Fruit fly (Drosophila melanogaster) whole organism, wandering third instar larva: ENCODE data around the gene CG11373.

Experiments
- Abd-B ChIP-seq: fragments of >200 bp; optimal IDR thresholded peaks from 2 replicates; lab custom pipeline; 2017; ENCODE audit warnings: missing biosample characterization, missing genetic modification characterization
- CG32264 ChIP-seq: fragments of 200-800 bp; sonication (Bioruptor generic); optimal IDR thresholded peaks from 2 replicates; lab custom pipeline; 2016; ENCODE audit warnings: missing biosample characterization, missing genetic modification characterization
- CrebA ChIP-seq: fragments of 200-800 bp; sonication (Bioruptor generic); optimal IDR thresholded peaks from 2 replicates; lab custom pipeline; 2016; ENCODE audit warnings: missing biosample characterization, mild to moderate bottlenecking, missing genetic modification characterization, borderline replicate concordance
- Dfd ChIP-seq: fragments of >200 bp; optimal IDR thresholded peaks from 2 replicates; lab custom pipeline; 2017; ENCODE audit warnings: missing biosample characterization, missing genetic modification characterization
- Dif ChIP-seq: fragments of 200-275, 200-300 bp; sonication (Bioruptor generic); optimal IDR thresholded peaks from 2 replicates; lab custom pipeline; 2018; ENCODE audit warnings: missing biosample characterization, missing genetic modification characterization; ENCODE audit not compliant: partially characterized antibody
- GATAd ChIP-seq: sonication (Bioruptor generic); optimal IDR thresholded peaks from 2 replicates; lab custom pipeline; 2016; ENCODE audit warnings: missing biosample characterization, missing genetic modification characterization
- Hnf4 ChIP-seq: fragments of 200-800 bp; sonication (Bioruptor generic); optimal IDR thresholded peaks from 2 replicates; lab custom pipeline; 2016; ENCODE audit warnings: missing biosample characterization, mild to moderate bottlenecking, missing genetic modification characterization
- Hr78 ChIP-seq: fragments of >200 bp; optimal IDR thresholded peaks from 2 replicates; lab custom pipeline; 2017; ENCODE audit warnings: missing biosample characterization, missing genetic modification characterization
- Hr83 ChIP-seq: fragments of 200-300 bp; sonication (Bioruptor generic); optimal IDR thresholded peaks from 2 replicates; lab custom pipeline; 2016; ENCODE audit warnings: missing biosample characterization, mild to moderate bottlenecking, missing genetic modification characterization, moderate library complexity; ENCODE audit not compliant: poor library complexity, severe bottlenecking
- Jra ChIP-seq: sonication (Bioruptor generic); optimal IDR thresholded peaks from 2 replicates; lab custom pipeline; 2016; ENCODE audit warnings: missing biosample characterization, missing genetic modification characterization
- Mio ChIP-seq: sonication (Bioruptor generic); optimal IDR thresholded peaks from 2 replicates; lab custom pipeline; 2016; ENCODE audit warnings: missing biosample characterization, missing genetic modification characterization
- Myc ChIP-seq: fragments of >200 bp; optimal IDR thresholded peaks from 2 replicates; lab custom pipeline; 2017
- N ChIP-seq: fragments of >200 bp; optimal IDR thresholded peaks from 2 replicates; lab custom pipeline; 2018; ENCODE audit warnings: missing biosample characterization, missing external identifiers, missing genetic modification characterization
- OdsH ChIP-seq: fragments of 200-800 bp; sonication (Bioruptor generic); optimal IDR thresholded peaks from 2 replicates; lab custom pipeline; 2016; ENCODE audit warnings: missing biosample characterization, mild to moderate bottlenecking, missing genetic modification characterization
- Rel ChIP-seq, 2 experiments: fragments of 200-800 bp; sonication (Bioruptor generic) in 1 of 2; optimal IDR thresholded peaks; 2 replicates in 1 of 2; 3 replicates in 1 of 2; lab custom pipeline; 2016 to 2019; ENCODE audit warnings: mild to moderate bottlenecking in 2 of 2, missing biosample characterization in 2 of 2, missing genetic modification characterization in 2 of 2, moderate library complexity in 1 of 2
- Sp1 ChIP-seq: fragments of 200-800 bp; sonication (Bioruptor generic); optimal IDR thresholded peaks from 3 replicates; lab custom pipeline; 2019; ENCODE audit warnings: missing biosample characterization, mild to moderate bottlenecking, missing genetic modification characterization, moderate library complexity
- Vsx2 ChIP-seq: fragments of 200-300, 225-300 bp; sonication (Bioruptor generic); optimal IDR thresholded peaks from 2 replicates; lab custom pipeline; 2018; ENCODE audit warnings: missing biosample characterization, missing genetic modification characterization; ENCODE audit not compliant: partially characterized antibody
- br ChIP-seq: fragments of 200-800 bp; sonication (Bioruptor generic); optimal IDR thresholded peaks from 2 replicates; lab custom pipeline; 2016; ENCODE audit warnings: missing biosample characterization, missing genetic modification characterization
- brk ChIP-seq: fragments of 200-800 bp; sonication (Bioruptor generic); optimal IDR thresholded peaks from 2 replicates; lab custom pipeline; 2016; ENCODE audit warnings: missing biosample characterization, mild to moderate bottlenecking, missing genetic modification characterization
- dl ChIP-seq, 2 experiments: fragments of 175-275, 200-275 bp in 1 of 2; fragments of 200-275 bp in 1 of 2; sonication (Bioruptor generic); optimal IDR thresholded peaks; lab custom pipeline; 2018; ENCODE audit warnings: mild to moderate bottlenecking in 2 of 2, missing biosample characterization in 2 of 2, missing genetic modification characterization in 2 of 2, moderate library complexity in 2 of 2; ENCODE audit not compliant: partially characterized antibody in 2 of 2, insufficient read depth in 1 of 2
- dmrt93B ChIP-seq: fragments of 200-800 bp; sonication (Bioruptor generic); optimal IDR thresholded peaks from 2 replicates; lab custom pipeline; 2018; ENCODE audit warnings: missing biosample characterization, mild to moderate bottlenecking, missing genetic modification characterization
- dsf ChIP-seq: sonication (Bioruptor generic); optimal IDR thresholded peaks from 2 replicates; lab custom pipeline; 2016; ENCODE audit warnings: missing biosample characterization, missing genetic modification characterization, borderline replicate concordance
- ey ChIP-seq: fragments of 200-800 bp; sonication (Bioruptor generic); optimal IDR thresholded peaks from 2 replicates; lab custom pipeline; 2016; ENCODE audit warnings: missing biosample characterization, missing genetic modification characterization
- foxo ChIP-seq, 2 experiments: fragments of 200-800 bp; sonication (Bioruptor generic); optimal IDR thresholded peaks; 2 replicates in 1 of 2; 3 replicates in 1 of 2; lab custom pipeline; 2016 to 2017; ENCODE audit warnings: missing biosample characterization in 2 of 2, missing genetic modification characterization in 2 of 2
- fru ChIP-seq: fragments of 200-800 bp; sonication (Bioruptor generic); optimal IDR thresholded peaks from 3 replicates; lab custom pipeline; 2016; ENCODE audit warnings: missing biosample characterization, mild to moderate bottlenecking, missing genetic modification characterization
- h ChIP-seq: fragments of 200-800 bp; sonication (Bioruptor generic); optimal IDR thresholded peaks from 3 replicates; lab custom pipeline; 2016; ENCODE audit warnings: missing biosample characterization, mild to moderate bottlenecking, missing genetic modification characterization
- jim ChIP-seq: fragments of 175-275, 200-325 bp; sonication (Bioruptor generic); optimal IDR thresholded peaks from 2 replicates; lab custom pipeline; 2016; ENCODE audit warnings: missing biosample characterization, mild to moderate bottlenecking, missing genetic modification characterization
- pan ChIP-seq: fragments of >200 bp; optimal IDR thresholded peaks from 2 replicates; lab custom pipeline; 2017
- psq ChIP-seq: fragments of 200-800 bp; sonication (Bioruptor generic); optimal IDR thresholded peaks from 3 replicates; lab custom pipeline; 2017; ENCODE audit warnings: missing biosample characterization, mild to moderate bottlenecking, missing genetic modification characterization, moderate library complexity
- rgr ChIP-seq: fragments of 200-800 bp; sonication (Bioruptor generic); optimal IDR thresholded peaks from 3 replicates; lab custom pipeline; 2016; ENCODE audit warnings: missing biosample characterization, mild to moderate bottlenecking, missing genetic modification characterization
- sage ChIP-seq: fragments of 200-800 bp; sonication (Bioruptor generic); optimal IDR thresholded peaks from 2 replicates; lab custom pipeline; 2016; ENCODE audit warnings: missing biosample characterization, mild to moderate bottlenecking, missing genetic modification characterization
- sv ChIP-seq: fragments of 200-800 bp; sonication (Bioruptor generic); optimal IDR thresholded peaks from 3 replicates; lab custom pipeline; 2016; ENCODE audit warnings: missing biosample characterization, missing genetic modification characterization
- tai ChIP-seq: sonication (Bioruptor generic); optimal IDR thresholded peaks from 2 replicates; lab custom pipeline; 2016; ENCODE audit warnings: missing biosample characterization, missing genetic modification characterization
- usp ChIP-seq: fragments of >200 bp; optimal IDR thresholded peaks from 2 replicates; lab custom pipeline; 2017; ENCODE audit warnings: missing biosample characterization, missing genetic modification characterization
- woc ChIP-seq: sonication (Bioruptor generic); optimal IDR thresholded peaks from 2 replicates; lab custom pipeline; 2016; ENCODE audit warnings: missing biosample characterization, mild to moderate bottlenecking, missing genetic modification characterization

Gene CG11373

DNA sequence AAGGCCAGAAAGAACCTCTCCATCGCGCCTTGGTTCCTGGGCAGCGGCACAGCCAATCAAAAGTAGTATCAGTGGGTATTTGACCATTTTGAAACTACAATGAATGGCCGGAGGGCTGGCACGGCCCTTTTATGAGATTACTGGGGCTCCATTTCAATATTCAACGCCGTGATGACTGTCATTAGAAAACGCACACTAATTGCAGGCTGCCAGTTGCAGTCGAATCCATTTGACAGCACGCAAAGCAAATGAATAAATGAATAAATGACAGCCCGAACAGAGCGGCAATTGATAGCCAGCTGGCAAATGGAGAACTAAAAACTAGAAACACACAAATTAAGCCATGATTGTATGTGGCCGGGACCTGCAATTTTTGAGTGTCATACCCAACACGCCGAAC lies 15.9 kb upstream of the CG11373 start, which contains the start of gene Obp83b:
TSS of gene Obp83b (minus strand) at position 101 of the 400 bp plus-strand sequence.
- TF ChIP-seq dl (GFP tag; optimal IDR thresholded peaks at IDR 0.05; lab: Kevin White, UChicago; ENCODE audit: insufficient read depth in 1 of 2, partially characterized antibody in 2 of 2) = no peak
- TF ChIP-seq Mio (GFP tag; lab: Kevin White, UChicago) = no peak
- no peak for TF ChIP-seq Dfd
- TF ChIP-seq dmrt93B (GFP tag; lab: Kevin White, UChicago) = no peak
- no peak for TF ChIP-seq GATAd
- no peak for TF ChIP-seq Sp1
- TF ChIP-seq woc (GFP tag; lab: Kevin White, UChicago) = no peak
- no peak for TF ChIP-seq Vsx2
- TF ChIP-seq dsf (GFP tag; lab: Kevin White, UChicago) = no peak
- no peak for TF ChIP-seq jim
- TF ChIP-seq Abd-B (GFP tag; lab: Kevin White, UChicago) = no peak
- TF ChIP-seq br (GFP tag; lab: Kevin White, UChicago) = no peak
- TF ChIP-seq Myc = no peak
- TF ChIP-seq pan (lab: Kevin White, UChicago) = no peak
- TF ChIP-seq Dif (GFP tag; lab: Kevin White, UChicago) = no peak
- TF ChIP-seq h (GFP tag; lab: Kevin White, UChicago) = no peak
- no peak for TF ChIP-seq CG32264

DNA sequence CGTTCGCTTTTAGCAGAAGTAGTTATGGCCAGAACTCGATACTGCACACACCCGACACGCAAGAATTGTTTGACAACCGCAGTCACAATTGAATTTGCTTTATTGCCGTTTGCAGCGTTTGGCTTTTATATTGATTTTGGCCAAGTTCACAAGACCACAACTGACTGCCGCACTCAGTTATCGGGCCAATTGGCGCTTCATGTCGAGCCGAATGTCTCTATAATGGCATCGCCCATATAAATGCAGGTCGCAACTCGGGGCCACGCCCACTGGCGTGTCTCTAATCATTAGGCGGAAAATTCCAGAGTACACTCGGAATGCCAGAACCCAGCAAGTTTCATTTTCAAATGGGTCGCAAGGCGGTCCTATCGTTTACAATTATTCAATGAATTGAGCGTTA lies 14.4 kb upstream of the CG11373 start, which contains the start of gene Obp83a:
TSS of gene Obp83a (minus strand) at position 101 of the 400 bp plus-strand sequence.
- TF ChIP-seq woc (GFP tag; lab: Kevin White, UChicago) = no peak
- TF ChIP-seq Hr78 (GFP tag; lab: Kevin White, UChicago) = no peak
- TF ChIP-seq dl (GFP tag; optimal IDR thresholded peaks at IDR 0.05; lab: Kevin White, UChicago; ENCODE audit: insufficient read depth in 1 of 2, partially characterized antibody in 2 of 2) = no peak
- TF ChIP-seq Sp1 = no peak
- no peak for TF ChIP-seq N
- TF ChIP-seq Dif (GFP tag; lab: Kevin White, UChicago) = no peak
- no peak for TF ChIP-seq pan (lab: Kevin White, UChicago)
- TF ChIP-seq h (GFP tag; lab: Kevin White, UChicago) = no peak
- TF ChIP-seq sage (GFP tag; lab: Kevin White, UChicago) = no peak
- TF ChIP-seq Mio (GFP tag; lab: Kevin White, UChicago) = no peak
- no peak for TF ChIP-seq br (GFP tag; lab: Kevin White, UChicago)
- TF ChIP-seq Rel (GFP tag; optimal IDR thresholded peaks at IDR 0.05; lab: Kevin White, UChicago) = no peak
- TF ChIP-seq Rel (tag; optimal IDR thresholded peaks at IDR 0.05; lab: Kevin White, UChicago) = no peak
- TF ChIP-seq Myc = no peak
- no peak for TF ChIP-seq ey (GFP tag; lab: Kevin White, UChicago)
- TF ChIP-seq Dfd = no peak
- TF ChIP-seq OdsH (GFP tag; lab: Kevin White, UChicago) = no peak
- TF ChIP-seq psq (GFP tag; lab: Kevin White, UChicago) = no peak
- TF ChIP-seq rgr (GFP tag; lab: Kevin White, UChicago) = no peak
- TF ChIP-seq dsf (GFP tag; lab: Kevin White, UChicago) = no peak

DNA sequence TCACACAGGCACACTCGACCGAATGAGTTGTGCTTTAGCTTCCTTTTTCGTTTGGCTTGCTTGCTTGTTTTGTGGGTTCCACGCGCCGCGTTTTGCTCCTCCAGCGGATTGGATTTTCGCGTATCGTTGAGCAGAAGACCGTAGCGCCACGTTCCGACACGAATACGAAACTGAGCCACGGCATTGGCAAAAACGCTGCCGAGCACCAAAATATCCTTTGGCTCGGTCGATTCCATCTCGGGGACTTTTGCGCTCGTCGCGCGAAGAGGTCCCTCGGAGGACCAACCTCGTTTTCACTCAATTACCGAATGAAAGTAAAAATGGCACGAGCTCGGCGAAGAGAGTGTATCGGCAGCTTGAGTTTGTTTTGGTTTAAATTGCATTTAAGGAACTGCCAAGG lies 1.4 kb downstream of the CG11373 start, which contains the start of gene side-III:
TSS of gene side-III (minus strand) at position 174 of the 400 bp plus-strand sequence.
- TF ChIP-seq dmrt93B (GFP tag; lab: Kevin White, UChicago) (no peak), CG32264 (no peak), brk (no peak), tai (no peak), br (GFP tag; lab: Kevin White, UChicago) (no peak), Rel (GFP tag; optimal IDR thresholded peaks at IDR 0.05; lab: Kevin White, UChicago) (no peak), Rel (tag; optimal IDR thresholded peaks at IDR 0.05; lab: Kevin White, UChicago) (no peak), h (GFP tag; lab: Kevin White, UChicago) (no peak)

DNA sequence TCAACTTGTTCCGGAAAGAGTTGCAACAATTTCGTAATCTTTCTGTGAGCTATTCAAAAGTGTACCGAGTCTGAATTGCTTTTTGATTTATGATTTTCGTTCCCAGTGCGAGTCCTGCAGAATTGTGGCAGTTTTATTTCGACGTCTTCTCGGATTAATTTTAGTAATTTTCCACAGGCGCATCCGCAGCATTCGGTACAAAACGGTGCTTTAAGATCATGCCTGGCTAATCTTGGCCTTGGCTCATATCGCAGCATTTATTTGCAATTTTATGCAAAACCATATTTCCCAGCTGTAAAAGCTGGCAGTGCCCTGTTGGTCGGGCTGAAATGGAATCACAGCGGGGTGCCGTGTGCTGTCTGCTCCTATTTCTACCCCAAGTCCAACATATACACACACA lies 23.1 kb downstream of the CG11373 start:
- TF ChIP-seq Hnf4 (GFP tag; lab: Kevin White, UChicago) (no peak), jim (no peak), CrebA (GFP tag; lab: Kevin White, UChicago) (no peak), GATAd (no peak), Dif (GFP tag; lab: Kevin White, UChicago) (no peak), usp (GFP tag; lab: Kevin White, UChicago) (no peak), sv (no peak), fru (GFP tag; lab: Kevin White, UChicago) (no peak), dl (GFP tag; optimal IDR thresholded peaks at IDR 0.05; lab: Kevin White, UChicago; ENCODE audit: insufficient read depth in 1 of 2, partially characterized antibody in 2 of 2) (no peak), Jra (GFP tag; lab: Kevin White, UChicago) (no peak), brk (no peak), Hr78 (GFP tag; lab: Kevin White, UChicago) (no peak), Hr83 (GFP tag; lab: Kevin White, UChicago) (no peak), Mio (GFP tag; lab: Kevin White, UChicago) (no peak), sage (GFP tag; lab: Kevin White, UChicago) (no peak), CG32264 (no peak), br (GFP tag; lab: Kevin White, UChicago) (no peak), dsf (GFP tag; lab: Kevin White, UChicago) (no peak), Abd-B (GFP tag; lab: Kevin White, UChicago) (no peak), foxo (GFP tag; optimal IDR thresholded peaks at IDR 0.05; lab: Kevin White, UChicago) (no peak)
